Worm (Caenorhabditis elegans) whole organism, midembryonic: ENCODE measurements around the gene M117.3.

ENCODE experiments used
- T22C8.4 ChIP-seq: fragments of 200-800 bp; sonication (Bioruptor generic); IDR thresholded peaks from 2 replicates; pipeline ENCODE4 v1.3.6; 2022; ENCODE audit warnings: missing genetic modification characterization, missing compliant biosample characterization
- cog-1 ChIP-seq: sonication (generic microtip); optimal IDR thresholded peaks from 2 replicates; lab custom pipeline; 2016; ENCODE audit warnings: missing genetic modification characterization, missing compliant biosample characterization
- flt-1 ChIP-seq: fragments of 200-800 bp; sonication (Bioruptor generic); IDR thresholded peaks from 2 replicates; pipeline ENCODE4 v1.3.6; 2022; ENCODE audit warnings: missing genetic modification characterization, missing compliant biosample characterization
- klf-2 ChIP-seq: fragments of 200-800 bp; sonication (Bioruptor generic); conservative IDR thresholded peaks from 2 replicates; pipeline ENCODE4 v1.3.6; 2022; ENCODE audit warnings: missing genetic modification reagents, missing genetic modification characterization, missing compliant biosample characterization
- med-1 ChIP-seq: sonication (generic microtip); optimal IDR thresholded peaks from 2 replicates; lab custom pipeline; 2017; ENCODE audit warnings: missing genetic modification characterization, mild to moderate bottlenecking, missing compliant biosample characterization, antibody characterized with exemption, missing genetic modification reagents; ENCODE audit not compliant: insufficient read depth
- ref-1 ChIP-seq: fragments of 200-800 bp; sonication (Bioruptor generic); conservative IDR thresholded peaks from 2 replicates; pipeline ENCODE4 v1.3.6; 2022; ENCODE audit warnings: missing genetic modification reagents, missing genetic modification characterization, missing compliant biosample characterization
- tab-1 ChIP-seq: fragments of 200-800 bp; sonication (Bioruptor generic); IDR thresholded peaks from 2 replicates; pipeline ENCODE4 v1.3.6; 2022; ENCODE audit warnings: missing genetic modification characterization, missing compliant biosample characterization
- ztf-23 ChIP-seq: fragments of 200-800 bp; sonication (Bioruptor generic); IDR thresholded peaks from 2 replicates; pipeline ENCODE4 v1.3.6; 2022; ENCODE audit warnings: missing genetic modification reagents, missing genetic modification characterization, missing compliant biosample characterization
- ztf-29 ChIP-seq: fragments of 200-800 bp; sonication (Bioruptor generic); IDR thresholded peaks from 2 replicates; pipeline ENCODE4 v1.3.6; 2022; ENCODE audit warnings: missing genetic modification reagents, missing genetic modification characterization, missing compliant biosample characterization

The M117.3 gene

DNA sequence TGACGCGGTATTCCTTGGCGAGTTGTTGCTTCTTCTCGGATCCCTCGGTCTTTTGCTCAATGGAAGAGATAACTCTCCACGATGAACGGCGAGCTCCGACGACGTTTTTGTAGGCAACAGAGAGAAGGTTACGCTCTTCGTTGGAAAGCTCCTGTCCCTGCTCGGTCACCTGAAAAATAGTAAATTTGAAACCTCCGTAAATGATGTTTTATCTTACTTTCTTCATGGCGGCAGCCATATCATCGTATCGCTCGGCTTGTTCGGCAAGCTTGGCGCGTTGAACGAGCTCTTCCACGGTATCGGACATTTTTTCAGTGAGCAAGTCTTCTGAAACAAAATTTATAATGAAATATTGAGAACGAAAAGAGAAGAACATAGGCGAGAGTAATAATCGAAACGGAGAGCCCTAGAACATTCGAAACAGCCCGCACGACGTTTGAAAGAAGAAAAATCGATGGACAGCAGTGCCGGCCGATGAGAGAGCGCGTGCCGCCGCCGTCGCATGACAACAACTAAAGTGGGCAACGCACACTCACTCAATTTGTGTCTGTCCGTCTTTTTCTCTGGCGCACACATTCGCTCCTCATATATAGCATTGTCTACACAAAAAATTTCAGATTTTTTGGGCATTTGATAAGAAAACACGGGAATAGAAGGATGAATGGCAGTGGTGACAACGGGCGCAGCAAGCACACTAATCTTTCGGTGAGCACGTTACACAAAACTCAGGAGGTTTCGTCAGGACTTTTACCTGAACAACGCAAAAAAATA, at the start of gene M117.3, which contains the start of gene par-5:
M117.3 (plus strand) TSS at position 616 of the 771 bp plus-strand sequence.
par-5 (minus strand) TSS at position 334 of the 771 bp plus-strand sequence.
- TF ChIP-seq T22C8.4 (GFP tag; lab: Robert Waterston, UW) (peak; percentile 73), tab-1 (no peak), klf-2 (GFP tag; lab: Robert Waterston, UW) (no peak), flt-1 (GFP tag; lab: Robert Waterston, UW) (0 out of 2 replicates have a peak, but pooled peaks have one; percentile 11), cog-1 (tag; lab: Kevin White, UChicago) (peak; percentile 56), med-1 (GFP tag; lab: Kevin White, UChicago) (no peak), ztf-29 (GFP tag; lab: Robert Waterston, UW) (no peak), ref-1 (no peak), ztf-23 (no peak)

DNA sequence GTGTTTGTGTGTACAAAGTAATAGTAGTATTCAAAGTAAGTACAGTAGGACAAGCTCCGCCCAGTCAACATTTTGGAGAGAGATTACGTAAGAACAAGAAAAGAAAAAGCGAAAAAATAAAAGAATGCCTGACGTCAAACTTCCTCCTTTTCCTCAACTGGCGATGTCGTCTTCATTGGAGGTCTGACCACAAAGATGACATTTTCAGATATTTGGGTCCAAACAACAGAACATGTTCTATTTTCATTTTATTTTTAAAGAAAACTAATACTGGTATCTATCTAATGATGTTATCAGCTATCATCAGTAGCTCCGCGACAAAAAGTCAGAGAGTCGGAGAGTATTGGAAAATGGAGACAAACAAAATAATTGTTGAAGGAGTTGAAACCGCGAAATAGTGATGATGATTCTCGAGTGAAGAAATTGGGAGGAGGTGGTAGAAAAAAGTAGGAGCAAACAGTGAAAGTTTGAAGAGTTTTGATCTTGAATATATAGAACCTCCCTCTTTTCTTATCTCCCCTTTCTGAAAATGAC, 48.2 kb upstream of the M117.3 start, which contains the start of gene lips-5:
lips-5 (minus strand) TSS at position 51 of the 534 bp plus-strand sequence.
- TF ChIP-seq ref-1 (no peak), med-1 (GFP tag; lab: Kevin White, UChicago) (no peak), flt-1 (GFP tag; lab: Robert Waterston, UW) (no peak), ztf-23 (no peak), T22C8.4 (GFP tag; lab: Robert Waterston, UW) (no peak), klf-2 (GFP tag; lab: Robert Waterston, UW) (no peak), ztf-29 (GFP tag; lab: Robert Waterston, UW) (no peak), cog-1 (tag; lab: Kevin White, UChicago) (no peak), tab-1 (no peak)

DNA sequence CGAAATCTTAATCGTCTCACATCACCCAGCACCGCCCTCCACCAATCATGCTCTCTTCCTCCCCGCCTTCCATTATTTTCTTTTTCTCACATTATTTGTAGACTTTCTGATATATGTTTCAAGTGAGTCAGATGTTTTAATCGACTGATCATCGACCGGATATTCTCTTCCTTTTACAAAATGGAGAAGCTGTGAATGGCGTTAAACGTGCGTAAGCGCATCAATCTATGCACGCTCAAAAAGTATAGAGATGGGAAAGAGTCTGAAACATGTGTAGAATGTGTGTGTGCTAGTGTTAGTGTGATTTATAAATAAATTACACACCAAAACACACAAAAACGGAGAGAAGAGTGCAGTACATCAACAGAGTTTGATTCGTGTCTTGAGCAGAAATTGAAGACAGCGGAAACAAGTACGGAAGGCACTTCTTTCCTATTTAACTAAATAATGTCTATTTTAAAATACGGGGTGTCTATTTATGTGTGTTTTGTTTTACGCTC, 45.0 kb upstream of the M117.3 start:
- no peak for TF ChIP-seq med-1 (GFP tag; lab: Kevin White, UChicago)
- no peak for TF ChIP-seq flt-1 (GFP tag; lab: Robert Waterston, UW)
- TF ChIP-seq ztf-29 (GFP tag; lab: Robert Waterston, UW), result no peak
- TF ChIP-seq tab-1, result no peak
- TF ChIP-seq klf-2 (GFP tag; lab: Robert Waterston, UW), result no peak
- no peak for TF ChIP-seq ztf-23
- no peak for TF ChIP-seq ref-1
- no peak for TF ChIP-seq cog-1 (tag; lab: Kevin White, UChicago)
- no peak for TF ChIP-seq T22C8.4 (GFP tag; lab: Robert Waterston, UW)

DNA sequence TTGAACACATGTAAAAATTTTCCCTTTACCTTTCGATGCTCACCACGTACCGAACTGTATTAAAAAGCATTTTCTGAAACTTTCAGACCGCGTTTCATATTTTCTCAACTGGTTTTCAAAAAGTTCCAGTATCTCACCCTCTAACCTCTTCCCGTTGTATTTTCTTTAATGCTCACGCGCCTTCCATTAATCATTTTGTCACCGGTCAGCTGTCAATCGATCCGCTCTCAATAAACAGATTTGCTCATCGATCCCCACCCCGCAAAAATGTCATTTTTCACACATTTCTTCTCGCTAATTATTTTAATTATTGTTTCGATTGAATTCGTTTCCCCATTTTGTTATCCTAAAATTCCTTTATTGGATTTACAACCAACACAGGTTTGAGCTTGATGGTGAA, 43.0 kb upstream of the M117.3 start, which contains the start of gene lpr-2:
lpr-2 (plus strand) TSS at position 189 of the 400 bp plus-strand sequence.
- TF ChIP-seq flt-1 (GFP tag; lab: Robert Waterston, UW) (no peak), cog-1 (tag; lab: Kevin White, UChicago) (no peak), T22C8.4 (GFP tag; lab: Robert Waterston, UW) (no peak), med-1 (GFP tag; lab: Kevin White, UChicago) (no peak), ztf-29 (GFP tag; lab: Robert Waterston, UW) (no peak), klf-2 (GFP tag; lab: Robert Waterston, UW) (no peak), ref-1 (no peak), ztf-23 (no peak), tab-1 (no peak)

DNA sequence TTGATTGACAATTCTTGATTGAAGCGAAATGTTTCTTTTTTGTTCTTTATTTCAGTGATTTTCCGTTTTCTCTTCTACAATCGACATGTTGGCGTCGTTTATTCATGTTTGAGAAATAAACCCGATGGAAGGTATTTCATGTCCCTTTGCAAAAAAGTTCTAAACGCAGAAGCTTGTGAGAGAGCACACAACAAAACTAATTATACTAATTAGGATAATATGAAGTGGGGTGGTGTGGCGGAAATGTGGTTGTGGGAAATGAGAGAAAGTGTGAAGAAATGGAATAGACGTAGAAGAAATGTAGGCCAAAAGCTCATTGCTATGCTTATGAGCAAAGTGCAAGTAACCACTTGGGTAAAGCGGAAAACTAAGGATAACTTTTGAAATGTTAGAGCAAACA, 39.2 kb upstream of the M117.3 start:
- TF ChIP-seq flt-1 (GFP tag; lab: Robert Waterston, UW) (no peak), T22C8.4 (GFP tag; lab: Robert Waterston, UW) (no peak), klf-2 (GFP tag; lab: Robert Waterston, UW) (no peak), cog-1 (tag; lab: Kevin White, UChicago) (no peak), tab-1 (no peak), ztf-23 (no peak), ref-1 (no peak), med-1 (GFP tag; lab: Kevin White, UChicago) (no peak), ztf-29 (GFP tag; lab: Robert Waterston, UW) (no peak)

DNA sequence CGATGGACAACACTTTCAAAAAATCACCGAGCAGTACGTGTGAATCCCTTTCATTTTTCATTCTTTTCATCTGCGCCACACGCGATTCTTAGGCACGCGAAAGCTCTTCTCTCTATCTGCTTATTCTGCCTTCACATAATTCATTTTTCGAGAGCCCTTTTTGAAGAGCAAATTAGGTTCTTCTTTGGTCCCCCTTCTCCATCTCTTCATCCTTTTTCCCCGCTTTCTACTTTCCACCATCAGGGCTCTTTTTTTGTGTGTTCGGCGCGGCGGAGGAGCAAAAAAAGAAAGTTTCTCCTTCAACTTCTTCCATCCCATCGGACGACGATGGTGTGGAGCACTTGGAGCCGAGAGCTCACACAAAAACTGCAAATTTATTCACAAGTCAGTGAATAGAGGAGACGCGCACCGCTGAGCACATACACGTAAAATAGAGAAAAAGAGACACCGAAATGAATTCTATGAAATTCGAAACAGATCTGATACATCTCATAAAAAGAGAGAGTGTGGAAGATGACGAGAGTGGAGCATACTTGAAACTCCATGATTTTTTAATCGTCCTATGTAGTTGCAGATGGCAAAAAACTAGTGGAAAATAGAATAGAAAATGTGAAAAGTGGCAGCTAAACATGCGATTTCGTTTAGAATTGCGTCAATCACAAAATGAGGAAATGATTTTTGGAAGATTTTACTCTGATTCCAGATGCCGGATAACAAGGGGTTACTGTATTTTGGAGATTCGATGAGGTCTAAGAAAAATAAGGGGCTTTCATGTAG, 36.8 kb upstream of the M117.3 start:
- TF ChIP-seq T22C8.4 (GFP tag; lab: Robert Waterston, UW), result no peak
- no peak for TF ChIP-seq klf-2 (GFP tag; lab: Robert Waterston, UW)
- TF ChIP-seq ztf-23, result no peak
- no peak for TF ChIP-seq flt-1 (GFP tag; lab: Robert Waterston, UW)
- no peak for TF ChIP-seq ztf-29 (GFP tag; lab: Robert Waterston, UW)
- TF ChIP-seq tab-1, result no peak
- TF ChIP-seq med-1 (GFP tag; lab: Kevin White, UChicago), result no peak
- no peak for TF ChIP-seq cog-1 (tag; lab: Kevin White, UChicago)
- no peak for TF ChIP-seq ref-1

DNA sequence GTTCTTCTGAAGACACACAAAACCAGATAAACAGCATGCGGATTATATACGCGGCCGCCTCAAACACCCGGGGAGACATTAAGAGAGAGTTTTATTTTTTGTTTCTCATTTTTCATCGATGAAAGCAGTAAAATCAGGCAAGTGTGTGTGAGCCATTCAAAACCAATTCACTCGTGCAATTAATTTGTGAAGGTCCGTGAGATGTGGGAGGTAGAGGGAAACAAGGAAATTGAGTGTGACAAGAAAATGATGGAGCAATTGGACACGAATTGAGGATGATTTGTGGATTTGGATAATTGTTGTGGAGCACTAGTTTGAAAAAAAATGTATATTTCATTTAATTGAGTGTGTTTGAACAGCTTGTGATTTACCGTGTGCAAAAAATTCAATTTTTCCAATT, 34.2 kb upstream of the M117.3 start:
- TF ChIP-seq tab-1 (no peak), ztf-23 (no peak), klf-2 (GFP tag; lab: Robert Waterston, UW) (no peak), cog-1 (tag; lab: Kevin White, UChicago) (no peak), flt-1 (GFP tag; lab: Robert Waterston, UW) (no peak), ztf-29 (GFP tag; lab: Robert Waterston, UW) (no peak), T22C8.4 (GFP tag; lab: Robert Waterston, UW) (no peak)

DNA sequence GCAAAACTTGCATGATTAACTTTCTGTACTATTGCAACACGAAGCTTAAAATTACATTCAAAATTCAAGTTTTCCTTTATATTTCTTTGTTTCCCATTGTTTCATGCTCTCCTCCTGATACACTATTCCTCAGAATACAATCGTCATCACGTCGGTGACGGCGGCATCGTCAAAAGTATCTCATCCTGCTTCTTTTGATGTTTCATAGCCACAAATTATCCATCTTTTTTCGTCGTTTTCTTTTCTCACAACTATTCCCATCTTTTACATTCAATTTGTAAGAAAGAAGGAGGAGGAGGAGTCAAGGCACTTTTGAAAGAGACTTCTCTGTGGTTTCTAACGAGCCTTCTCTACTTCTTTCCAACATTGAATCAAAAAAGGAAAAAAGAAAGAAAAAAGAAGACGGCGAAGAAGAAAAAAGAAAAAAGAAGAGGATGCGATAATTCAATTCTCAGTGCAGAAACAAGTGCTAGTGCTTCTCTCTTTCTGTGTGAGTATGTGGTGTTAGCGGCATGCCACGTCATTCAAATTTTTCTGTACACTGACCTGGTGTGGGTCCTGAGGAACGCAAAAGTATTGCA, 33.5 kb upstream of the M117.3 start:
- TF ChIP-seq cog-1 (tag; lab: Kevin White, UChicago) (no peak), med-1 (GFP tag; lab: Kevin White, UChicago) (no peak), ztf-29 (GFP tag; lab: Robert Waterston, UW) (no peak), ref-1 (no peak), flt-1 (GFP tag; lab: Robert Waterston, UW) (no peak), ztf-23 (no peak), tab-1 (no peak), T22C8.4 (GFP tag; lab: Robert Waterston, UW) (no peak), klf-2 (GFP tag; lab: Robert Waterston, UW) (no peak)
